Worm (Caenorhabditis elegans): ENCODE results near the gene tcc-1.

ce11 chrV:17870569-17870968 lies 14.8 kb upstream of the tcc-1 start, which contains the start of gene csn-1:
- no peak for TF ChIP-seq ama-1 (optimal IDR thresholded peaks at IDR 0.05)
- TF ChIP-seq flt-1 (GFP tag; IDR thresholded peaks at IDR 0.05) = no peak
- no peak for TF ChIP-seq ceh-36 (tag; optimal IDR thresholded peaks at IDR 0.05)
- no peak for TF ChIP-seq B0310.2 (tag; optimal IDR thresholded peaks at IDR 0.05)
- no peak for TF ChIP-seq F13C5.2 (tag; optimal IDR thresholded peaks at IDR 0.05)
- TF ChIP-seq aly-1 (tag; optimal IDR thresholded peaks at IDR 0.05) = no peak
- TF ChIP-seq ceh-13 (GFP tag; optimal IDR thresholded peaks at IDR 0.05) = no peak
- TF ChIP-seq pes-1 (GFP tag; IDR thresholded peaks at IDR 0.05) = no peak
- no peak for TF ChIP-seq hmbx-1 (tag; optimal IDR thresholded peaks at IDR 0.05)
- TF ChIP-seq hnd-1 (tag; optimal IDR thresholded peaks at IDR 0.05) = no peak
- TF ChIP-seq tbx-37 (GFP tag; conservative IDR thresholded peaks at IDR 0.05) = no peak
- TF ChIP-seq ets-7 (tag; optimal IDR thresholded peaks at IDR 0.05) = no peak
- no peak for TF ChIP-seq tbx-11 (GFP tag; IDR thresholded peaks at IDR 0.05)
